Worm (Caenorhabditis elegans): ENCODE data around the gene sams-3.

Gene sams-3

ce11 chrIV:5811079-5811622 is 37.3 kb upstream of the sams-3 start:
- no peak for TF ChIP-seq flt-1 (GFP tag; IDR thresholded peaks at IDR 0.05)
- TF ChIP-seq F13C5.2 (tag; optimal IDR thresholded peaks at IDR 0.05), result no peak
- TF ChIP-seq ama-1 (optimal IDR thresholded peaks at IDR 0.05), result no peak
- TF ChIP-seq hnd-1 (tag; optimal IDR thresholded peaks at IDR 0.05), result no peak
- TF ChIP-seq sea-1 (GFP tag; conservative IDR thresholded peaks at IDR 0.05), result no peak
- no peak for TF ChIP-seq pes-1 (GFP tag; IDR thresholded peaks at IDR 0.05)
- no peak for TF ChIP-seq ceh-13 (GFP tag; optimal IDR thresholded peaks at IDR 0.05)
- no peak for TF ChIP-seq tbx-11 (GFP tag; IDR thresholded peaks at IDR 0.05)
- TF ChIP-seq ets-7 (tag; optimal IDR thresholded peaks at IDR 0.05), result no peak
- TF ChIP-seq tra-4 (tag; optimal IDR thresholded peaks at IDR 0.05), result no peak
- no peak for TF ChIP-seq ceh-36 (tag; optimal IDR thresholded peaks at IDR 0.05)
- no peak for TF ChIP-seq B0310.2 (tag; optimal IDR thresholded peaks at IDR 0.05)
- no peak for TF ChIP-seq hmbx-1 (tag; optimal IDR thresholded peaks at IDR 0.05)
- no peak for TF ChIP-seq aly-1 (tag; optimal IDR thresholded peaks at IDR 0.05)
- TF ChIP-seq hmg-4 (GFP tag; optimal IDR thresholded peaks at IDR 0.05), result no peak

ce11 chrIV:5814092-5814650 is 34.3 kb upstream of the sams-3 start, which contains the start of gene oops-1:
oops-1 (minus strand) TSS chrIV:5814142.
- TF ChIP-seq sea-1 (GFP tag; conservative IDR thresholded peaks at IDR 0.05), result no peak
- TF ChIP-seq hnd-1 (tag; optimal IDR thresholded peaks at IDR 0.05), result no peak
- TF ChIP-seq ets-7 (tag; optimal IDR thresholded peaks at IDR 0.05), result no peak
- no peak for TF ChIP-seq tbx-37 (GFP tag; conservative IDR thresholded peaks at IDR 0.05)
- no peak for TF ChIP-seq aly-1 (tag; optimal IDR thresholded peaks at IDR 0.05)
- no peak for TF ChIP-seq hmbx-1 (tag; optimal IDR thresholded peaks at IDR 0.05)
- TF ChIP-seq tra-4 (tag; optimal IDR thresholded peaks at IDR 0.05), result no peak
- TF ChIP-seq flt-1 (GFP tag; IDR thresholded peaks at IDR 0.05), result no peak
- TF ChIP-seq pes-1 (GFP tag; IDR thresholded peaks at IDR 0.05), result no peak
- no peak for TF ChIP-seq ceh-36 (tag; optimal IDR thresholded peaks at IDR 0.05)

- TF ChIP-seq sea-1 (GFP tag; conservative IDR thresholded peaks at IDR 0.05) (no peak), hmg-4 (GFP tag; optimal IDR thresholded peaks at IDR 0.05) (no peak), tbx-11 (GFP tag; IDR thresholded peaks at IDR 0.05) (no peak), ets-7 (tag; optimal IDR thresholded peaks at IDR 0.05) (no peak)
Observed at ce11 chrIV:5816466-5816865, 32.0 kb upstream of the sams-3 start.

ce11 chrIV:5817459-5817858 is 31.0 kb upstream of the sams-3 start:
- TF ChIP-seq ama-1 (optimal IDR thresholded peaks at IDR 0.05) (no peak), ets-7 (tag; optimal IDR thresholded peaks at IDR 0.05) (no peak), B0310.2 (tag; optimal IDR thresholded peaks at IDR 0.05) (no peak), F13C5.2 (tag; optimal IDR thresholded peaks at IDR 0.05) (no peak)

- TF ChIP-seq ama-1 (optimal IDR thresholded peaks at IDR 0.05) (no peak), scrt-1 (GFP tag; IDR thresholded peaks at IDR 0.05) (no peak), hnd-1 (tag; optimal IDR thresholded peaks at IDR 0.05) (no peak), tbx-11 (GFP tag; IDR thresholded peaks at IDR 0.05) (no peak), ceh-13 (GFP tag; optimal IDR thresholded peaks at IDR 0.05) (no peak), flt-1 (GFP tag; IDR thresholded peaks at IDR 0.05) (no peak), F13C5.2 (tag; optimal IDR thresholded peaks at IDR 0.05) (no peak), ets-7 (tag; optimal IDR thresholded peaks at IDR 0.05) (no peak)
Observed at ce11 chrIV:5820056-5820799, 28.2 kb upstream of the sams-3 start.

ce11 chrIV:5820953-5821352 is 27.5 kb upstream of the sams-3 start:
- TF ChIP-seq hmg-4 (GFP tag; optimal IDR thresholded peaks at IDR 0.05) (no peak), pes-1 (GFP tag; IDR thresholded peaks at IDR 0.05) (no peak), ceh-13 (GFP tag; optimal IDR thresholded peaks at IDR 0.05) (no peak), flt-1 (GFP tag; IDR thresholded peaks at IDR 0.05) (no peak), ets-7 (tag; optimal IDR thresholded peaks at IDR 0.05) (no peak), sea-1 (GFP tag; conservative IDR thresholded peaks at IDR 0.05) (no peak), hmbx-1 (tag; optimal IDR thresholded peaks at IDR 0.05) (no peak), ceh-36 (tag; optimal IDR thresholded peaks at IDR 0.05) (no peak)

ce11 chrIV:5821997-5822396 is 26.5 kb upstream of the sams-3 start:
- TF ChIP-seq pes-1 (GFP tag; IDR thresholded peaks at IDR 0.05) (no peak), hmg-4 (GFP tag; optimal IDR thresholded peaks at IDR 0.05) (no peak), B0310.2 (tag; optimal IDR thresholded peaks at IDR 0.05) (no peak), ceh-13 (GFP tag; optimal IDR thresholded peaks at IDR 0.05) (no peak), ceh-36 (tag; optimal IDR thresholded peaks at IDR 0.05) (no peak), ama-1 (optimal IDR thresholded peaks at IDR 0.05) (no peak), sea-1 (GFP tag; conservative IDR thresholded peaks at IDR 0.05) (no peak), flt-1 (GFP tag; IDR thresholded peaks at IDR 0.05) (no peak), F13C5.2 (tag; optimal IDR thresholded peaks at IDR 0.05) (no peak), hnd-1 (tag; optimal IDR thresholded peaks at IDR 0.05) (no peak), aly-1 (tag; optimal IDR thresholded peaks at IDR 0.05) (no peak), tra-4 (tag; optimal IDR thresholded peaks at IDR 0.05) (no peak), tbx-37 (GFP tag; conservative IDR thresholded peaks at IDR 0.05) (no peak), scrt-1 (GFP tag; IDR thresholded peaks at IDR 0.05) (no peak), hmbx-1 (tag; optimal IDR thresholded peaks at IDR 0.05) (no peak), ets-7 (tag; optimal IDR thresholded peaks at IDR 0.05) (no peak), tbx-11 (GFP tag; IDR thresholded peaks at IDR 0.05) (no peak)

ce11 chrIV:5824493-5824892 is 24.0 kb upstream of the sams-3 start, which contains the start of gene egal-1:
egal-1 (plus strand) TSS chrIV:5824793.
- TF ChIP-seq hnd-1 (tag; optimal IDR thresholded peaks at IDR 0.05) (no peak), sea-1 (GFP tag; conservative IDR thresholded peaks at IDR 0.05) (no peak), aly-1 (tag; optimal IDR thresholded peaks at IDR 0.05) (no peak), hmg-4 (GFP tag; optimal IDR thresholded peaks at IDR 0.05) (no peak), tbx-11 (GFP tag; IDR thresholded peaks at IDR 0.05) (no peak), B0310.2 (tag; optimal IDR thresholded peaks at IDR 0.05) (no peak), tra-4 (tag; optimal IDR thresholded peaks at IDR 0.05) (no peak), hmbx-1 (tag; optimal IDR thresholded peaks at IDR 0.05) (no peak), F13C5.2 (tag; optimal IDR thresholded peaks at IDR 0.05) (no peak), tbx-37 (GFP tag; conservative IDR thresholded peaks at IDR 0.05) (no peak), pes-1 (GFP tag; IDR thresholded peaks at IDR 0.05) (no peak), flt-1 (GFP tag; IDR thresholded peaks at IDR 0.05) (no peak)

All from whole organism, early embryonic.